Fruit fly (Drosophila melanogaster) whole organism, embryonic: Measurements from ENCODE around the gene fau.

Experiments used
- Mes4 ChIP-seq: fragments of 200-800 bp; sonication (Bioruptor generic); optimal IDR thresholded peaks from 2 replicates; lab custom pipeline; 2016; ENCODE audit warnings: missing biosample characterization, missing genetic modification characterization
- ranshi ChIP-seq: fragments of 200-800 bp; sonication (Bioruptor generic); IDR thresholded peaks from 2 replicates; pipeline ENCODE4 v1.3.6; 2022; ENCODE audit warnings: missing biosample characterization, missing genetic modification characterization

dm6 chr3R:10782167-10782566 is 5.0 kb upstream of the fau start, which contains the start of gene CG42633:
- no peak for TF ChIP-seq Mes4 (GFP tag; lab: Kevin White, UChicago)
- TF ChIP-seq ranshi (GFP tag; lab: Robert Waterston, UW), result no peak
